Worm (Caenorhabditis elegans): ENCODE measurements around the gene Y54G2A.52.

The Y54G2A.52 gene

ce11 chrIV:2803652-2804051 lies 5.2 kb upstream of the Y54G2A.52 start, which contains the start of gene Y54G2A.32:
Gene Y54G2A.32 (plus strand): TSS chrIV:2803952.
- no peak for TF ChIP-seq Y53G8AR.9 (GFP tag; conservative IDR thresholded peaks at IDR 0.05)
- TF ChIP-seq snpc-4 (GFP tag; optimal IDR thresholded peaks at IDR 0.05) = no peak
- no peak for TF ChIP-seq snpc-4 (tag; optimal IDR thresholded peaks at IDR 0.05)

- no peak for TF ChIP-seq ceh-79 (tag; optimal IDR thresholded peaks at IDR 0.05)
- no peak for TF ChIP-seq nhr-179 (tag; optimal IDR thresholded peaks at IDR 0.05)
- 0 out of 2 replicates have a peak, but pooled peaks have one; percentile 32 for TF ChIP-seq egl-44 (GFP tag; IDR thresholded peaks at IDR 0.05)
- TF ChIP-seq ceh-100 (GFP tag; IDR thresholded peaks at IDR 0.05) = no peak
- no peak for TF ChIP-seq Y67H2A.10 (GFP tag; conservative IDR thresholded peaks at IDR 0.05)
- TF ChIP-seq lin-54 (GFP tag; optimal IDR thresholded peaks at IDR 0.05) = peak; percentile 53
- peak; percentile 62 for TF ChIP-seq F52B5.7 (tag; optimal IDR thresholded peaks at IDR 0.05)
- TF ChIP-seq nhr-90 (tag; optimal IDR thresholded peaks at IDR 0.05) = peak; percentile 63
- no peak for TF ChIP-seq mes-4 (tag; optimal IDR thresholded peaks at IDR 0.05)
- TF ChIP-seq attf-5 (GFP tag; optimal IDR thresholded peaks at IDR 0.05) = peak; percentile 21
- TF ChIP-seq snpc-4 (GFP tag; optimal IDR thresholded peaks at IDR 0.05) = peak; percentile 41
- TF ChIP-seq snpc-4 (tag; optimal IDR thresholded peaks at IDR 0.05) = peak in 1 of 4 experiments; percentile 39
- TF ChIP-seq ztf-3 (GFP tag; optimal IDR thresholded peaks at IDR 0.05) = no peak
- peak; percentile 66 for TF ChIP-seq rpc-1 (optimal IDR thresholded peaks at IDR 0.05)
- peak; percentile 85 for TF ChIP-seq rpc-1 (tag; optimal IDR thresholded peaks at IDR 0.05)
- 0 out of 2 replicates have a peak, but pooled peaks have one; percentile 39 for TF ChIP-seq pbrm-1 (GFP tag; IDR thresholded peaks at IDR 0.05)
- no peak for TF ChIP-seq zfh-2 (GFP tag; conservative IDR thresholded peaks at IDR 0.05)
- peak; percentile 58; the same call in 1 of the 2 replicates for TF ChIP-seq hmg-20 (GFP tag; IDR thresholded peaks at IDR 0.05)
- TF ChIP-seq D2030.7 (GFP tag; IDR thresholded peaks at IDR 0.05) = peak; percentile 52; the same call in 1 of the 2 replicates
- TF ChIP-seq egrh-3 (GFP tag; IDR thresholded peaks at IDR 0.05) = no peak
- no peak for TF ChIP-seq repo-1 (tag; optimal IDR thresholded peaks at IDR 0.05)
- peak; percentile 1 for TF ChIP-seq nhr-80 (tag; optimal IDR thresholded peaks at IDR 0.05)
- TF ChIP-seq akir-1 (GFP tag; optimal IDR thresholded peaks at IDR 0.05) = no peak
- peak; percentile 29 for TF ChIP-seq F23B12.7 (tag; optimal IDR thresholded peaks at IDR 0.05; ENCODE audit: insufficient read depth)
- TF ChIP-seq pha-4 (tag; optimal IDR thresholded peaks at IDR 0.05) = no peak
- no peak for TF ChIP-seq ztf-26 (tag; optimal IDR thresholded peaks at IDR 0.05)
- no peak for TF ChIP-seq Y56A3A.18 (GFP tag; IDR thresholded peaks at IDR 0.05)
- peak; percentile 66 for TF ChIP-seq die-1 (tag; optimal IDR thresholded peaks at IDR 0.05)
- no peak for TF ChIP-seq ets-4 (GFP tag; optimal IDR thresholded peaks at IDR 0.05)
- peak; percentile 43; the same call in 1 of the 2 replicates for TF ChIP-seq ztf-28 (GFP tag; IDR thresholded peaks at IDR 0.05)
- TF ChIP-seq tbx-9 (tag; optimal IDR thresholded peaks at IDR 0.05; ENCODE audit: borderline replicate concordance) = no peak
- TF ChIP-seq bed-2 (GFP tag; IDR thresholded peaks at IDR 0.05) = no peak
- TF ChIP-seq tlf-1 (GFP tag; optimal IDR thresholded peaks at IDR 0.05) = no peak
- peak; percentile 87 for TF ChIP-seq ztf-25 (GFP tag; IDR thresholded peaks at IDR 0.05)
- no peak for TF ChIP-seq efl-1 (GFP tag; optimal IDR thresholded peaks at IDR 0.05)
- TF ChIP-seq tbp1 (GFP tag; optimal IDR thresholded peaks at IDR 0.05) = peak; percentile 96
- TF ChIP-seq ztf-6 (GFP tag; IDR thresholded peaks at IDR 0.05) = 0 out of 2 replicates have a peak, but pooled peaks have one; percentile 31
- peak; percentile 61 for TF ChIP-seq ztf-18 (tag; optimal IDR thresholded peaks at IDR 0.05)
- TF ChIP-seq mcd-1 (GFP tag; IDR thresholded peaks at IDR 0.05) = 0 out of 2 replicates have a peak, but pooled peaks have one; percentile 41
- TF ChIP-seq K12H6.12 (tag; optimal IDR thresholded peaks at IDR 0.05) = no peak
- TF ChIP-seq F39B2.1 (GFP tag; IDR thresholded peaks at IDR 0.05) = no peak
- TF ChIP-seq cebp-1 (GFP tag; IDR thresholded peaks at IDR 0.05) = no peak
- TF ChIP-seq cebp-1 (tag; optimal IDR thresholded peaks at IDR 0.05) = peak; percentile 16
- TF ChIP-seq athp-1 (tag; optimal IDR thresholded peaks at IDR 0.05) = peak; percentile 37
- TF ChIP-seq hmg-1.2 (GFP tag; IDR thresholded peaks at IDR 0.05) = peak; percentile 72
- TF ChIP-seq nhr-120 (GFP tag; IDR thresholded peaks at IDR 0.05) = no peak
- TF ChIP-seq madf-10 (tag; optimal IDR thresholded peaks at IDR 0.05) = peak; percentile 33
Measured at ce11 chrIV:2802193-2802592, 3.7 kb upstream of the Y54G2A.52 start.

All from whole organism, young adult.